Fruit fly (Drosophila melanogaster): Measurements from ENCODE around the gene CG8852.

The CG8852 gene

DNA sequence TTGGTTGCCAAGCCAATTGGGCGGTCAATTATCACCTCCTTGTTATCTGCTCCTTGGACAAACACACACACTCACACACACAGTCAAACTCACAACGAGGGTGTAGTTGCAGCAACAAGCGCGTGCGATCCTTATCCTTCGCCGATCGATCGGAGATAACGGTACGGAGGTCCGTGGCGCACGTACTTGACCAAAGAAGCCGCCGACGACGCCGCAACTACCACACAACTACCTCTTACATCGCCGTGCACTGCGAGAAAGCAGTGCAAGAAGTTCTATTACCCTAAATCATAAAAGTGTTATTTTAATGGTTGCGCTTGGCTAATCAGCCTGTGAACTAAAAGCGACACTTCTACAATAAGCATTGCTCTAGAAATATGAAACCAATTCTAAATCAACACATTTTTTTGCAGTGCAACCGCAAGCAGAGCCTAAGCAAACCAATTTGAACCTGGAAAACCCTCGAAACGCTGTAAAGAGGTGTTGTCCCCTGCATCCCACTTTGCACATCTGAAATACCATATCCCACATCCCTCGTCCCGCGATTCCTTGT lies 8.1 kb downstream of the CG8852 start (continued):
- peak; percentile 51 for TF ChIP-seq CG11504 (tag; optimal IDR thresholded peaks at IDR 0.05)
- TF ChIP-seq Chrac-16 (GFP tag; optimal IDR thresholded peaks at IDR 0.05) = peak; percentile 68
- no peak for TF ChIP-seq Dfd (GFP tag; optimal IDR thresholded peaks at IDR 0.05)
- peak; percentile 60 for TF ChIP-seq nmo (GFP tag; optimal IDR thresholded peaks at IDR 0.05)
- no peak for TF ChIP-seq GATAe (GFP tag; conservative IDR thresholded peaks at IDR 0.05)
- TF ChIP-seq sd (tag; optimal IDR thresholded peaks at IDR 0.05) = no peak
- TF ChIP-seq CG16779 (GFP tag; IDR thresholded peaks at IDR 0.05) = no peak
- TF ChIP-seq CG15479 (GFP tag; optimal IDR thresholded peaks at IDR 0.05) = peak; percentile 98
- TF ChIP-seq aop (GFP tag; IDR thresholded peaks at IDR 0.05) = 0 out of 2 replicates have a peak, but pooled peaks have one; percentile 9
- no peak for TF ChIP-seq MESR4 (GFP tag; optimal IDR thresholded peaks at IDR 0.05)
- peak; percentile 52 for TF ChIP-seq maf-S (GFP tag; optimal IDR thresholded peaks at IDR 0.05)
- peak; percentile 15 for TF ChIP-seq her (GFP tag; optimal IDR thresholded peaks at IDR 0.05)
- no peak for TF ChIP-seq gcm (GFP tag; optimal IDR thresholded peaks at IDR 0.05)
- peak; percentile 42 for TF ChIP-seq CG33213 (GFP tag; optimal IDR thresholded peaks at IDR 0.05)
- no peak for TF ChIP-seq CG15514 (GFP tag; optimal IDR thresholded peaks at IDR 0.05)
- no peak for TF ChIP-seq HLH4C (GFP tag; IDR thresholded peaks at IDR 0.05; ENCODE audit: partially characterized antibody)
- no peak for TF ChIP-seq CG15011 (GFP tag; optimal IDR thresholded peaks at IDR 0.05)
- no peak for TF ChIP-seq cg (GFP tag; optimal IDR thresholded peaks at IDR 0.05)
- TF ChIP-seq CG17361 (GFP tag; IDR thresholded peaks at IDR 0.05) = peak; percentile 52; the same call in 2 of the 3 replicates
- TF ChIP-seq Adf1 (GFP tag; IDR thresholded peaks at IDR 0.05) = no peak
- TF ChIP-seq tin (GFP tag; optimal IDR thresholded peaks at IDR 0.05) = peak; percentile 40
- TF ChIP-seq so (GFP tag; IDR thresholded peaks at IDR 0.05) = no peak
- no peak for TF ChIP-seq CG8359 (GFP tag; optimal IDR thresholded peaks at IDR 0.05; ENCODE audit: borderline replicate concordance)
- peak; percentile 66 for TF ChIP-seq phol (tag; optimal IDR thresholded peaks at IDR 0.05)
- no peak for TF ChIP-seq CG30020 (tag; optimal IDR thresholded peaks at IDR 0.05)
- TF ChIP-seq CG4820 (GFP tag; optimal IDR thresholded peaks at IDR 0.05) = peak; percentile 52
- no peak for TF ChIP-seq ato (GFP tag; IDR thresholded peaks at IDR 0.05; ENCODE audit: partially characterized antibody)
- no peak for TF ChIP-seq gt (GFP tag; IDR thresholded peaks at IDR 0.05)
- peak in 1 of 2 experiments; percentile 94 for TF ChIP-seq eve (GFP tag; optimal IDR thresholded peaks at IDR 0.05)
- no peak for TF ChIP-seq HLH3B (GFP tag; IDR thresholded peaks at IDR 0.05)
- TF ChIP-seq zfh1 (GFP tag; IDR thresholded peaks at IDR 0.05) = peak; percentile 79
- 0 out of 2 replicates have a peak, but pooled peaks have one; percentile 35 for TF ChIP-seq ttk (GFP tag; IDR thresholded peaks at IDR 0.05)
- TF ChIP-seq vfl (GFP tag; optimal IDR thresholded peaks at IDR 0.05) = no peak
- peak; percentile 26 for TF ChIP-seq Blimp-1 (GFP tag; optimal IDR thresholded peaks at IDR 0.05)
- peak; percentile 47 for TF ChIP-seq lmd (GFP tag; IDR thresholded peaks at IDR 0.05)
- TF ChIP-seq mam (GFP tag; optimal IDR thresholded peaks at IDR 0.05) = no peak
- no peak for TF ChIP-seq HmgZ (tag; optimal IDR thresholded peaks at IDR 0.05)
- TF ChIP-seq CG2889 (GFP tag; IDR thresholded peaks at IDR 0.05) = no peak
- no peak for TF ChIP-seq CG9797 (GFP tag; optimal IDR thresholded peaks at IDR 0.05)
- peak; percentile 28 for TF ChIP-seq Usf (GFP tag; optimal IDR thresholded peaks at IDR 0.05)
- TF ChIP-seq NK7.1 (GFP tag; optimal IDR thresholded peaks at IDR 0.05) = no peak
- no peak for TF ChIP-seq danr (GFP tag; IDR thresholded peaks at IDR 0.05)
- no peak for TF ChIP-seq HHEX (GFP tag; optimal IDR thresholded peaks at IDR 0.05)
- no peak for TF ChIP-seq Dip3 (GFP tag; optimal IDR thresholded peaks at IDR 0.05)
- peak; percentile 4 for TF ChIP-seq CG6654 (GFP tag; optimal IDR thresholded peaks at IDR 0.05)
- no peak for TF ChIP-seq Ravus (GFP tag; IDR thresholded peaks at IDR 0.05)
- TF ChIP-seq br (optimal IDR thresholded peaks at IDR 0.05) = no peak
- TF ChIP-seq prd (optimal IDR thresholded peaks at IDR 0.05) = no peak
- peak; percentile 95 for TF ChIP-seq prd (GFP tag; IDR thresholded peaks at IDR 0.05)
- TF ChIP-seq tgo (GFP tag; IDR thresholded peaks at IDR 0.05) = no peak; the same call in 2 of the 3 replicates
- TF ChIP-seq D19A (tag; optimal IDR thresholded peaks at IDR 0.05) = peak; percentile 41

All from whole organism, embryonic.